Fruit fly (Drosophila melanogaster): ENCODE results near the gene nrv1.

nrv1 gene

DNA sequence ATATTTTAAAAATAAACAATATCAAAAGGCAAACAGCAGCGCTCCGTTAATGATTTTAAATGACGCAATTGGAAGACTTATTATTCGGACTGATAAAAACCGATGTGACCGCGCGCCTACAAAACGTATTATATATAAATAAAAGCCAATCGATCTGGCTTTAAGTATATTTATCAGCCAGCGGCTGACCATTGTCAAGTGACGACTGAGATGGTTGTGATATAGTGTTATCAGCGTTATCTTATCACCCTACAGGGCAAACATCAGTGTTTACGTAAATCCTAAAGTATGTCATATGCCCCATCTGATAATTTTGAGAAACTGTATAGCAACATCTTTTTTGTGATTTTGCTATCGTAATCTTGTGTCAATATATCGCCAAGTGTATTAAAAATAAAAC lies 2.7 kb upstream of the nrv1 start (continued):
- TF ChIP-seq prd (optimal IDR thresholded peaks at IDR 0.05): no peak
- no peak for TF ChIP-seq prd (GFP tag; IDR thresholded peaks at IDR 0.05)
- no peak for TF ChIP-seq grau (tag; optimal IDR thresholded peaks at IDR 0.05)
- no peak for TF ChIP-seq CG3847 (GFP tag; IDR thresholded peaks at IDR 0.05)
- TF ChIP-seq lbe (GFP tag; optimal IDR thresholded peaks at IDR 0.05): peak; percentile 34
- no peak for TF ChIP-seq gcm2 (GFP tag; optimal IDR thresholded peaks at IDR 0.05)
- TF ChIP-seq ATbp (GFP tag; optimal IDR thresholded peaks at IDR 0.05): peak; percentile 32
- no peak for TF ChIP-seq nerfin-2 (GFP tag; IDR thresholded peaks at IDR 0.05; ENCODE audit: partially characterized antibody)
- no peak for TF ChIP-seq Tbp (GFP tag; optimal IDR thresholded peaks at IDR 0.05)
- 0 out of 2 replicates have a peak, but pooled peaks have one; percentile 8 for TF ChIP-seq chm (GFP tag; IDR thresholded peaks at IDR 0.05)
- peak; percentile 33 for TF ChIP-seq caup (GFP tag; optimal IDR thresholded peaks at IDR 0.05; ENCODE audit: severe bottlenecking)
- TF ChIP-seq amos (GFP tag; IDR thresholded peaks at IDR 0.05; ENCODE audit: partially characterized antibody): no peak
- TF ChIP-seq Bgb (GFP tag; IDR thresholded peaks at IDR 0.05; ENCODE audit: partially characterized antibody): no peak
- no peak for TF ChIP-seq Poxn (GFP tag; IDR thresholded peaks at IDR 0.05)
- peak; percentile 57; the same call in 1 of the 2 replicates for TF ChIP-seq GATAe (GFP tag; conservative IDR thresholded peaks at IDR 0.05)
- no peak for TF ChIP-seq Atf3 (GFP tag; optimal IDR thresholded peaks at IDR 0.05)
- no peak for TF ChIP-seq CG8281 (tag; optimal IDR thresholded peaks at IDR 0.05)
- no peak for TF ChIP-seq en (GFP tag; optimal IDR thresholded peaks at IDR 0.05)
- peak; percentile 41 for TF ChIP-seq Asciz (GFP tag; optimal IDR thresholded peaks at IDR 0.05)
- peak; percentile 16 for TF ChIP-seq pros (GFP tag; optimal IDR thresholded peaks at IDR 0.05)
- peak; percentile 21 for TF ChIP-seq corto (GFP tag; optimal IDR thresholded peaks at IDR 0.05)
- no peak for TF ChIP-seq Doc2 (GFP tag; IDR thresholded peaks at IDR 0.05)
- peak; percentile 84 for TF ChIP-seq lab (GFP tag; optimal IDR thresholded peaks at IDR 0.05)
- TF ChIP-seq CG8765 (GFP tag; IDR thresholded peaks at IDR 0.05): no peak
- no peak for TF ChIP-seq Gsc (GFP tag; IDR thresholded peaks at IDR 0.05)
- no peak for TF ChIP-seq CG11093 (GFP tag; IDR thresholded peaks at IDR 0.05)
- TF ChIP-seq wek (GFP tag; optimal IDR thresholded peaks at IDR 0.05): no peak
- TF ChIP-seq chinmo (GFP tag; IDR thresholded peaks at IDR 0.05; ENCODE audit: partially characterized antibody): no peak
- TF ChIP-seq CG34422 (GFP tag; IDR thresholded peaks at IDR 0.05): no peak
- no peak for TF ChIP-seq tup (GFP tag; optimal IDR thresholded peaks at IDR 0.05)
- no peak for TF ChIP-seq ash1 (GFP tag; optimal IDR thresholded peaks at IDR 0.05)
- TF ChIP-seq grn (GFP tag; optimal IDR thresholded peaks at IDR 0.05): peak; percentile 99
- peak; percentile 39 for TF ChIP-seq CG3281 (GFP tag; optimal IDR thresholded peaks at IDR 0.05)
- no peak for TF ChIP-seq lov (optimal IDR thresholded peaks at IDR 0.05)
- 0 out of 3 replicates have a peak, but pooled peaks have one; percentile 15 for TF ChIP-seq lov (GFP tag; IDR thresholded peaks at IDR 0.05)
- TF ChIP-seq Spps (tag; optimal IDR thresholded peaks at IDR 0.05): no peak
- peak; percentile 31 for TF ChIP-seq Hey (tag; optimal IDR thresholded peaks at IDR 0.05)
- TF ChIP-seq CG8290 (GFP tag; optimal IDR thresholded peaks at IDR 0.05): no peak
- peak in 1 of 2 experiments; percentile 9 for TF ChIP-seq CG8290 (tag; optimal IDR thresholded peaks at IDR 0.05)

DNA sequence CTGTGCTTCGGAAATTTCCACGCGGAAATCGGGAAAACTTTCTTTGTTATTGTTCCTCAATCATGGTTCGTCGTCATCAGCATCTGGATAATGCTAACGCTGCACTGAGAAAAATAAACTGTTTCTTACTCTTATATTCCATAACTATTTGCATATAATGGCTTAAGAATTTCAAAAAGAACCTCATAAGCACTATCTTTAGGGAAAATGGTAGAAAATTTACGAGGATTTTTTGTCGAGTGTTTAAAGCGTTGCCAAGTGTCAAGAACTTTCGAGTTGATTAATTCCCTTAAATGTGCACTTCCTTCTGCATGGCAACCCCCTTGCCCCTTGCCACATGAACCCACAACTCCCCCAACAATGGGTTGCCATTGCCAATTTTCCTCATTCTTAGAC lies 1.3 kb upstream of the nrv1 start:
- TF ChIP-seq D (optimal IDR thresholded peaks at IDR 0.05): no peak
- TF ChIP-seq D (GFP tag; optimal IDR thresholded peaks at IDR 0.05): peak; percentile 64
- no peak for TF ChIP-seq CG1832 (GFP tag; optimal IDR thresholded peaks at IDR 0.05)
- peak; percentile 55 for TF ChIP-seq Atf-2 (GFP tag; optimal IDR thresholded peaks at IDR 0.05)
- TF ChIP-seq nerfin-1 (tag; optimal IDR thresholded peaks at IDR 0.05): no peak
- TF ChIP-seq otp (GFP tag; IDR thresholded peaks at IDR 0.05): peak; percentile 20; the same call in 1 of the 3 replicates
- TF ChIP-seq CG2202 (tag; optimal IDR thresholded peaks at IDR 0.05): peak; percentile 59
- TF ChIP-seq salm (tag; optimal IDR thresholded peaks at IDR 0.05): peak; percentile 41
- no peak for TF ChIP-seq Bgb (GFP tag; IDR thresholded peaks at IDR 0.05; ENCODE audit: partially characterized antibody)
- peak; percentile 53 for TF ChIP-seq sisA (GFP tag; IDR thresholded peaks at IDR 0.05)
- TF ChIP-seq dysf (GFP tag; IDR thresholded peaks at IDR 0.05): peak; percentile 39; the same call in 2 of the 3 replicates
- no peak for TF ChIP-seq Nf-YC (tag; optimal IDR thresholded peaks at IDR 0.05)
- TF ChIP-seq PHDP (tag; optimal IDR thresholded peaks at IDR 0.05): peak; percentile 71
- no peak for TF ChIP-seq CG10321 (GFP tag; IDR thresholded peaks at IDR 0.05)
- no peak for TF ChIP-seq danr (GFP tag; IDR thresholded peaks at IDR 0.05)
- TF ChIP-seq CG32767 (GFP tag; IDR thresholded peaks at IDR 0.05): peak; percentile 9; the same call in 1 of the 2 replicates
